Fruit fly (Drosophila melanogaster) whole organism, embryonic: Measurements from ENCODE around the gene Syx18.

ENCODE experiments used
- Atf3 ChIP-seq: fragments of 200-800 bp; sonication (Bioruptor generic); optimal IDR thresholded peaks from 3 replicates; lab custom pipeline; 2016; ENCODE audit warnings: missing biosample characterization, missing genetic modification characterization
- CG10267 ChIP-seq: fragments of 200-800 bp; sonication (Bioruptor generic); optimal IDR thresholded peaks from 2 replicates; lab custom pipeline; 2018; ENCODE audit warnings: missing biosample characterization, mild to moderate bottlenecking, missing genetic modification characterization, moderate library complexity
- CG12744 ChIP-seq: fragments of 200-800 bp; sonication (Bioruptor generic); optimal IDR thresholded peaks from 2 replicates; lab custom pipeline; 2016; ENCODE audit warnings: missing biosample characterization, missing genetic modification characterization
- CG15479 ChIP-seq: fragments of 200-800 bp; sonication (Bioruptor generic); optimal IDR thresholded peaks from 3 replicates; lab custom pipeline; 2019; ENCODE audit warnings: missing biosample characterization, mild to moderate bottlenecking, missing genetic modification characterization, moderate library complexity
- CG7839 ChIP-seq: fragments of 200-800 bp; sonication (Bioruptor generic); optimal IDR thresholded peaks from 3 replicates; lab custom pipeline; 2018; ENCODE audit warnings: missing biosample characterization, mild to moderate bottlenecking, missing genetic modification characterization, moderate library complexity
- Camta ChIP-seq: fragments of 200-800 bp; sonication (Bioruptor generic); optimal IDR thresholded peaks from 2 replicates; lab custom pipeline; 2016; ENCODE audit warnings: missing biosample characterization, missing genetic modification characterization
- Dp ChIP-seq: fragments of 200-800 bp; sonication (Bioruptor generic); optimal IDR thresholded peaks from 2 replicates; lab custom pipeline; 2018; ENCODE audit warnings: missing biosample characterization, mild to moderate bottlenecking, missing genetic modification characterization, moderate library complexity
- ERR ChIP-seq: fragments of 200-800 bp; sonication (Bioruptor generic); optimal IDR thresholded peaks from 2 replicates; lab custom pipeline; 2016; ENCODE audit warnings: missing biosample characterization, missing genetic modification characterization
- HLH3B ChIP-seq: fragments of 200-800 bp; sonication (Bioruptor generic); IDR thresholded peaks from 2 replicates; pipeline ENCODE4 v1.3.6; 2022; ENCODE audit warnings: missing biosample characterization, missing genetic modification characterization
- Hsf ChIP-seq: fragments of 200-800 bp; sonication (Bioruptor generic); optimal IDR thresholded peaks from 3 replicates; lab custom pipeline; 2016; ENCODE audit warnings: missing biosample characterization, missing genetic modification characterization
- pita ChIP-seq: fragments of 200-800 bp; sonication (Bioruptor generic); optimal IDR thresholded peaks from 2 replicates; lab custom pipeline; 2017; ENCODE audit warnings: missing biosample characterization, mild to moderate bottlenecking, missing genetic modification characterization
- unc-4 ChIP-seq: fragments of 200-800 bp; sonication (Bioruptor generic); IDR thresholded peaks from 2 replicates; pipeline ENCODE4 v1.3.6; 2022; ENCODE audit warnings: missing biosample characterization, missing genetic modification characterization; ENCODE audit not compliant: partially characterized antibody

dm6 chr3R:24654770-24655322, 29.5 kb upstream of the Syx18 start, which contains the start of the genes CG31125 and CG6695:
- peak; percentile 48 for TF ChIP-seq Atf3 (GFP tag; lab: Kevin White, UChicago)
- TF ChIP-seq unc-4 (GFP tag; lab: Robert Waterston, UW), result peak; percentile 86
- peak; percentile 5 for TF ChIP-seq ERR (GFP tag; lab: Kevin White, UChicago)
- TF ChIP-seq CG12744 (GFP tag; lab: Kevin White, UChicago), result peak; percentile 51
- TF ChIP-seq Camta (GFP tag; lab: Kevin White, UChicago), result peak; percentile 62
- TF ChIP-seq CG10267 (tag; lab: Kevin White, UChicago), result peak; percentile 54
- TF ChIP-seq Dp (GFP tag; lab: Kevin White, UChicago), result peak; percentile 83
- no peak for TF ChIP-seq CG7839
- peak; percentile 49 for TF ChIP-seq Hsf
- TF ChIP-seq HLH3B (GFP tag; lab: Robert Waterston, UW), result no peak
- TF ChIP-seq CG15479 (GFP tag; lab: Kevin White, UChicago), result no peak
- no peak for TF ChIP-seq pita (GFP tag; lab: Kevin White, UChicago)
